Worm (Caenorhabditis elegans) whole organism, L2 larva: ENCODE results near the gene C01G12.5.
"Not testable (repeated sequence)": the region's sequence is repeated elsewhere in the genome, so short reads cannot be mapped to it uniquely, and the experiment has no call there.

Experiments
- R02D3.7 ChIP-seq: fragments of 150-350 bp; optimal IDR thresholded peaks from 2 replicates; lab custom pipeline; 2014; ENCODE audit warnings: missing biosample characterization, missing genetic modification characterization
- ZK546.5 ChIP-seq: sonication (generic microtip); optimal IDR thresholded peaks from 2 replicates; lab custom pipeline; 2017; ENCODE audit warnings: missing biosample characterization, missing genetic modification characterization
- ama-1 ChIP-seq: fragments of 150-350 bp; optimal IDR thresholded peaks from 2 replicates; lab custom pipeline; 2018; ENCODE audit warnings: inconsistent platforms
- blmp-1 ChIP-seq: sonication (generic microtip); optimal IDR thresholded peaks from 2 replicates; lab custom pipeline; 2017; ENCODE audit warnings: missing genetic modification characterization, mild to moderate bottlenecking, missing compliant biosample characterization, antibody characterized with exemption, moderate library complexity; ENCODE audit not compliant: insufficient read depth
- ceh-16 ChIP-seq: fragments of 150-350 bp; optimal IDR thresholded peaks from 2 replicates; lab custom pipeline; 2014; ENCODE audit warnings: missing biosample characterization, missing genetic modification characterization
- egl-27 ChIP-seq: sonication (generic microtip); optimal IDR thresholded peaks from 3 replicates; lab custom pipeline; 2017; ENCODE audit warnings: missing biosample characterization, missing genetic modification reagents, missing genetic modification characterization
- fos-1 ChIP-seq: fragments of 150-350 bp; optimal IDR thresholded peaks from 2 replicates; lab custom pipeline; 2014; ENCODE audit warnings: missing biosample characterization, missing genetic modification characterization
- lin-39 ChIP-seq: fragments of 150-350 bp; optimal IDR thresholded peaks from 2 replicates; lab custom pipeline; 2014; ENCODE audit warnings: missing biosample characterization, missing genetic modification reagents, missing genetic modification characterization
- nhr-25 ChIP-seq: fragments of 150-350 bp; sonication (generic microtip); optimal IDR thresholded peaks from 3 replicates; lab custom pipeline; 2014; ENCODE audit warnings: missing biosample characterization, missing genetic modification characterization
- nhr-6 ChIP-seq: fragments of 150-350 bp; optimal IDR thresholded peaks from 2 replicates; lab custom pipeline; 2014; ENCODE audit warnings: missing biosample characterization, missing genetic modification characterization
- skn-1 ChIP-seq: sonication (generic microtip); optimal IDR thresholded peaks from 2 replicates; lab custom pipeline; 2017; ENCODE audit warnings: missing biosample characterization, missing genetic modification characterization
- unc-55 ChIP-seq: fragments of 150-350 bp; sonication (generic microtip); optimal IDR thresholded peaks from 3 replicates; lab custom pipeline; 2014; ENCODE audit warnings: missing biosample characterization, missing genetic modification reagents, missing genetic modification characterization
- unc-62 ChIP-seq: fragments of 150-350 bp; optimal IDR thresholded peaks from 2 replicates; lab custom pipeline; 2014; ENCODE audit warnings: missing biosample characterization, missing genetic modification reagents, missing genetic modification characterization

ce11 chrII:14561549-14562115 lies 25.7 kb downstream of the C01G12.5 start, which contains the start of gene mog-4:
- TF ChIP-seq unc-55 (GFP tag; lab: Kevin White, UChicago) (peak; percentile 84), nhr-6 (tag; lab: Kevin White, UChicago) (peak; percentile 73), nhr-25 (tag; lab: Kevin White, UChicago) (peak; percentile 87), ZK546.5 (peak; percentile 74), fos-1 (tag; lab: Kevin White, UChicago) (peak; percentile 81), R02D3.7 (tag; lab: Kevin White, UChicago) (peak; percentile 21)
- not testable (repeated sequence) for TF ChIP-seq ceh-16; egl-27 (tag; lab: Kevin White, UChicago); ama-1 (lab: Kevin White, UChicago); blmp-1; unc-62 (GFP tag; lab: Kevin White, UChicago); skn-1 (tag; lab: Kevin White, UChicago); lin-39 (tag; lab: Kevin White, UChicago)
